Worm (Caenorhabditis elegans): ENCODE data around the gene fard-1.

The fard-1 gene

DNA sequence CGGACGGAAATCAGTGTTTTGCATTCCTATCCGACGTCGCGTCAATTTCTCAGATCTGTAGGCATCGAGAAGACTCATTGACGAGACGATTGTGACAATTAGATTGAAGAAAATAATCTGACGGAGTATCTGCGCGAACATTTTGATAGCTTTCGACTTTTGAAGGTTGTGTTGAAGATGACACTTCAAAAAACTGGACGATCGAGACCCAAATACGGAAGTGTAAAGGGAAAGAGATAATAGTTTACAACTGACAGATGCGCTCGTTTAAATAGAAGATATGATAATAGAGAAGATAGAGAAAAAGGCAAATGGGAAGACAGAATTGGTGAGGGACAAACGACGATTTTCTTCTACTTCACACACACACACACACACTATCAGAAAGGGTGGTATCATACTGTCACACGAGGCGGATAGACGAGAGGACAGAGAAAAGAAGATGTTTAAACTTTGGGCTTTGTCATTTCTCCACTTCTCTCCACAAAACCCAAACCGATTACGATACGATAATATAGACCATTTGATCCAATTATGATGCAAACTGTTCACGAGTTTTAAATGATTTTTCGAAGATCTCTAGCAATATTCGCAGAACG lies 41.9 kb upstream of the fard-1 start, which contains the start of gene B0410.3 (continued):
- TF ChIP-seq nhr-41 (GFP tag; IDR thresholded peaks at IDR 0.05) (no peak), lin-1 (GFP tag; IDR thresholded peaks at IDR 0.05) (no peak)

DNA sequence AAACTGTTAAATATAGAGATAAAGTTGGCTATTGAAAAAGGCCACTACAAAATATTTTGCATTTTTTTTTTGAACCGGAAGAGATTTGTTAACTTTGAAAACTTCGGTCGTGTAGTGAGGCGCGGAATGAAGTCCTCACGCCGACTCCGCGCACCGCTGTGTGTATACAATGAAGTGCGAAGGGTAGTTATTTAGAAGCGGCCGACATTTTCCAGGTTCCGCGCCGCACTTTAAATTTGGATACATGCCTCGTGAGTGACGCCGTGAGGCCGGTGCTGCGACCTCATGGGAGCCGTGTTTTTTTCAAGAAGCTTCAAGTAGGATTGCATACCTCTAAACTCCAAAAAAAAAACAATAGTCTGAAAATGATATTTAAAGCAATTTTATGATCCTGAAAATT lies 41.3 kb upstream of the fard-1 start:
- TF ChIP-seq nhr-42 (GFP tag; IDR thresholded peaks at IDR 0.05), result 0 out of 2 replicates have a peak, but pooled peaks have one; percentile 58
- 0 out of 2 replicates have a peak, but pooled peaks have one; percentile 40 for TF ChIP-seq snpc-1.2 (GFP tag; IDR thresholded peaks at IDR 0.05)
- no peak for TF ChIP-seq dmd-9 (GFP tag; IDR thresholded peaks at IDR 0.05)
- no peak for TF ChIP-seq hif-1 (tag; optimal IDR thresholded peaks at IDR 0.05)
- TF ChIP-seq skn-1 (tag; optimal IDR thresholded peaks at IDR 0.05), result no peak
- TF ChIP-seq mdt-29 (GFP tag; IDR thresholded peaks at IDR 0.05), result 0 out of 2 replicates have a peak, but pooled peaks have one; percentile 19
- peak; percentile 73 for TF ChIP-seq snpc-4 (tag; optimal IDR thresholded peaks at IDR 0.05)
- TF ChIP-seq vab-7 (GFP tag; IDR thresholded peaks at IDR 0.05), result no peak

DNA sequence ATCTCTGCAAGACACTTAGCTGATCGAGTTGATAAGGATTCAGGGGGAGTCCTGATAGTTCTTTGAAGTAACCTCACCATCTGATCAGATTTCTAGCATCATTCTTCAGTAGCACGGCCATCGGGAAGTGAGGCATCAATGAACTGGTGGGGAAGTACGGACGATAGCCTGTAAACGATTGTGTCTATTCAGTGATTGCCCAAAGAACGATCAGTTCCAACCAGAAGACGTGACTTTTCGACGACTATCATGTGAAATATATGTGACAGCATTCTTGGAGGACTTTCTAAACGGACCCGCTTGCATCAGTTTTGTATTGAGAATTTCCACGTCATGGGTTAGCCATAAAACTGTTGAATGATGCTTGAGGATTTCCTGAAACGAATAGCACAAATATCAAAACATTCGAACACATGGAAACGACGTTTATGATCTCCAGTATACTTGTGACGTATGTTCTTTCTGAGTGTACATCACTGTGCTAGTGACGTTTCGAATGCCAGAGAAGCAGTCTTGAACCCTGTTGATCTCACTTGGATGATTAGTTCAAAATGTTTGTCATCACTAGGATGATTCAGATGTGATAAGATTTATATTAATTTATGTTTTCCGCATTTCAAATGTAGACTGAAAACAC lies 40.0 kb upstream of the fard-1 start:
- TF ChIP-seq nhr-28 (tag; optimal IDR thresholded peaks at IDR 0.05) (peak; percentile 55), lir-3 (tag; optimal IDR thresholded peaks at IDR 0.05) (no peak), lin-38 (GFP tag; IDR thresholded peaks at IDR 0.05) (no peak), lin-15B (tag; optimal IDR thresholded peaks at IDR 0.05) (no peak), daf-16 (GFP tag; optimal IDR thresholded peaks at IDR 0.05) (no peak), daf-16 (tag; optimal IDR thresholded peaks at IDR 0.05) (no peak), lin-1 (GFP tag; IDR thresholded peaks at IDR 0.05) (no peak), pha-4 (GFP tag; IDR thresholded peaks at IDR 0.05) (no peak), pha-4 (tag; optimal IDR thresholded peaks at IDR 0.05) (no peak), F49E8.2 (tag; optimal IDR thresholded peaks at IDR 0.05; ENCODE audit: borderline replicate concordance) (no peak), mxl-2 (GFP tag; conservative IDR thresholded peaks at IDR 0.05) (peak; percentile 46; the same call in 1 of the 2 replicates), hif-1 (tag; optimal IDR thresholded peaks at IDR 0.05) (peak in 1 of 2 experiments; percentile 2), unc-130 (GFP tag; optimal IDR thresholded peaks at IDR 0.05) (no peak), duxl-1 (tag; optimal IDR thresholded peaks at IDR 0.05; ENCODE audit: poor library complexity) (peak; percentile 12), pqm-1 (tag; optimal IDR thresholded peaks at IDR 0.05) (no peak), Y5F2A.4 (GFP tag; optimal IDR thresholded peaks at IDR 0.05) (no peak), mdl-1 (tag; optimal IDR thresholded peaks at IDR 0.05) (no peak), nhr-111 (GFP tag; optimal IDR thresholded peaks at IDR 0.05) (no peak), ceh-32 (tag; optimal IDR thresholded peaks at IDR 0.05; ENCODE audit: poor library complexity) (no peak), ztf-7 (tag; optimal IDR thresholded peaks at IDR 0.05) (no peak), F37D6.2 (tag; optimal IDR thresholded peaks at IDR 0.05) (no peak), spr-1 (tag; optimal IDR thresholded peaks at IDR 0.05) (no peak), mxl-3 (GFP tag; optimal IDR thresholded peaks at IDR 0.05) (peak; percentile 9), nhr-102 (tag; optimal IDR thresholded peaks at IDR 0.05) (no peak), aha-1 (tag) (peak; percentile 79), unc-39 (tag; optimal IDR thresholded peaks at IDR 0.05) (no peak), ces-1 (GFP tag; optimal IDR thresholded peaks at IDR 0.05) (no peak), nhr-10 (tag; optimal IDR thresholded peaks at IDR 0.05) (no peak), nhr-41 (GFP tag; IDR thresholded peaks at IDR 0.05) (no peak), lin-13 (GFP tag; optimal IDR thresholded peaks at IDR 0.05) (no peak), lsy-2 (tag; optimal IDR thresholded peaks at IDR 0.05) (no peak), ztf-11 (tag; optimal IDR thresholded peaks at IDR 0.05) (no peak), dmd-9 (GFP tag; IDR thresholded peaks at IDR 0.05) (no peak), ceh-62 (tag; optimal IDR thresholded peaks at IDR 0.05) (no peak), zip-2 (tag; optimal IDR thresholded peaks at IDR 0.05) (no peak), daf-8 (GFP tag; IDR thresholded peaks at IDR 0.05) (no peak), php-3 (GFP tag; IDR thresholded peaks at IDR 0.05) (no peak), zfp-2 (tag; optimal IDR thresholded peaks at IDR 0.05) (no peak), attf-4 (tag; optimal IDR thresholded peaks at IDR 0.05) (no peak), rbr-2 (tag; optimal IDR thresholded peaks at IDR 0.05) (peak; percentile 7)
